Worm (Caenorhabditis elegans) whole organism, L1 larva: ENCODE measurements around the gene symk-1.

Experiments
- C16A3.4 ChIP-seq: fragments of 150-350 bp; optimal IDR thresholded peaks from 2 replicates; lab custom pipeline; 2014; ENCODE audit warnings: missing biosample characterization, missing genetic modification characterization
- aly-2 ChIP-seq: fragments of 150-350 bp; optimal IDR thresholded peaks from 2 replicates; lab custom pipeline; 2014; ENCODE audit warnings: missing biosample characterization, missing genetic modification characterization
- efl-3 ChIP-seq: fragments of 200-800 bp; sonication (Bioruptor generic); optimal IDR thresholded peaks from 2 replicates; lab custom pipeline; 2018; ENCODE audit warnings: mild to moderate bottlenecking, missing genetic modification characterization, missing compliant biosample characterization
- lsy-2 ChIP-seq, 2 experiments: fragments of 150-350 bp; optimal IDR thresholded peaks; 2 replicates each; lab custom pipeline; 2014; ENCODE audit warnings: missing biosample characterization in 2 of 2, missing genetic modification characterization in 2 of 2
- nhr-77 ChIP-seq: fragments of 150-350 bp; optimal IDR thresholded peaks from 2 replicates; lab custom pipeline; 2014; ENCODE audit warnings: missing biosample characterization, missing genetic modification characterization
- skn-1 ChIP-seq: fragments of 150-350 bp; optimal IDR thresholded peaks from 2 replicates; lab custom pipeline; 2014; ENCODE audit warnings: missing biosample characterization, missing genetic modification characterization
- snpc-4 ChIP-seq: fragments of 150-350 bp; optimal IDR thresholded peaks from 2 replicates; lab custom pipeline; 2014; ENCODE audit warnings: missing biosample characterization, missing genetic modification characterization
- sup-37 ChIP-seq: fragments of 200-800 bp; sonication (Bioruptor generic); optimal IDR thresholded peaks from 2 replicates; lab custom pipeline; 2018; ENCODE audit warnings: mild to moderate bottlenecking, missing genetic modification characterization, missing compliant biosample characterization
- unc-62 ChIP-seq: fragments of 150-350 bp; optimal IDR thresholded peaks from 2 replicates; lab custom pipeline; 2014; ENCODE audit warnings: missing biosample characterization, missing genetic modification reagents, missing genetic modification characterization

ce11 chrV:8552460-8552859 lies 17.7 kb upstream of the symk-1 start, which contains the start of gene acr-15:
- TF ChIP-seq C16A3.4 (tag; lab: Kevin White, UChicago): no peak
- TF ChIP-seq lsy-2 (tag; optimal IDR thresholded peaks at IDR 0.05; lab: Kevin White, UChicago): no peak
- no peak for TF ChIP-seq snpc-4 (tag; lab: Kevin White, UChicago)
- TF ChIP-seq efl-3 (GFP tag; lab: Kevin White, UChicago): no peak
- TF ChIP-seq sup-37 (GFP tag; lab: Kevin White, UChicago): no peak
- no peak for TF ChIP-seq skn-1 (tag; lab: Kevin White, UChicago)
- no peak for TF ChIP-seq unc-62 (GFP tag; lab: Kevin White, UChicago)
- TF ChIP-seq aly-2 (tag; lab: Kevin White, UChicago): no peak
- no peak for TF ChIP-seq nhr-77 (tag; lab: Kevin White, UChicago)
